Fruit fly (Drosophila melanogaster) whole organism, pupa: Measurements from ENCODE around the gene CG43175.

Experiments
- CG13204 ChIP-seq: fragments of 200-800 bp; sonication (Bioruptor generic); optimal IDR thresholded peaks from 2 replicates; lab custom pipeline; 2018; ENCODE audit warnings: missing biosample characterization, mild to moderate bottlenecking, missing genetic modification characterization, moderate library complexity
- CG14655 ChIP-seq: fragments of 200-800 bp; sonication (Bioruptor generic); optimal IDR thresholded peaks from 3 replicates; lab custom pipeline; 2017; ENCODE audit warnings: mild to moderate bottlenecking, missing biosample characterization, missing genetic modification reagents, missing genetic modification characterization
- CG15710 ChIP-seq: fragments of 200-800 bp; sonication (Bioruptor generic); optimal IDR thresholded peaks from 2 replicates; lab custom pipeline; 2018; ENCODE audit warnings: missing biosample characterization, mild to moderate bottlenecking, missing genetic modification characterization, moderate library complexity
- CG17806 ChIP-seq: fragments of 200-800 bp; sonication (Bioruptor generic); optimal IDR thresholded peaks from 2 replicates; lab custom pipeline; 2018; ENCODE audit warnings: missing biosample characterization, mild to moderate bottlenecking, missing genetic modification characterization, moderate library complexity
- CG32121 ChIP-seq: fragments of 200-800 bp; sonication (Bioruptor generic); IDR thresholded peaks from 2 replicates; pipeline ENCODE4 v1.3.6; 2022; ENCODE audit warnings: missing biosample characterization, missing genetic modification characterization
- CG34367 ChIP-seq: fragments of 200-800 bp; sonication (Bioruptor generic); optimal IDR thresholded peaks from 2 replicates; lab custom pipeline; 2018; ENCODE audit warnings: missing biosample characterization, mild to moderate bottlenecking, missing genetic modification characterization
- CG9948 ChIP-seq: fragments of 200-800 bp; sonication (Bioruptor generic); optimal IDR thresholded peaks from 2 replicates; lab custom pipeline; 2018; ENCODE audit warnings: missing biosample characterization, mild to moderate bottlenecking, missing genetic modification characterization, moderate library complexity
- EcR ChIP-seq: fragments of 200-800 bp; sonication (Bioruptor generic); optimal IDR thresholded peaks from 3 replicates; lab custom pipeline; 2019; ENCODE audit warnings: missing biosample characterization, missing genetic modification characterization, mild to moderate bottlenecking, moderate library complexity, missing genetic modification reagents
- Ets98B ChIP-seq: fragments of 200-800 bp; sonication (Bioruptor generic); IDR thresholded peaks from 2 replicates; pipeline ENCODE4 v1.3.6; 2022; ENCODE audit warnings: missing biosample characterization, missing genetic modification characterization
- Pif1A ChIP-seq: fragments of 200-800 bp; sonication (Bioruptor generic); optimal IDR thresholded peaks from 3 replicates; lab custom pipeline; 2016; ENCODE audit warnings: missing biosample characterization, missing genetic modification characterization
- fd96Ca ChIP-seq: fragments of 200-800 bp; sonication (Bioruptor generic); IDR thresholded peaks from 3 replicates; pipeline ENCODE4 v1.3.6; 2022; ENCODE audit warnings: missing biosample characterization, missing genetic modification characterization

- TF ChIP-seq CG9948 (tag; lab: Kevin White, UChicago) (no peak), Ets98B (GFP tag; lab: Robert Waterston, UW) (no peak), CG14655 (GFP tag; lab: Kevin White, UChicago) (no peak), CG13204 (GFP tag; lab: Kevin White, UChicago) (no peak), CG15710 (no peak), CG34367 (tag; lab: Kevin White, UChicago) (no peak), EcR (GFP tag; lab: Kevin White, UChicago) (no peak), Pif1A (GFP tag; lab: Kevin White, UChicago) (no peak), CG17806 (tag; lab: Kevin White, UChicago) (no peak), fd96Ca (GFP tag; lab: Robert Waterston, UW) (no peak), CG32121 (GFP tag; lab: Robert Waterston, UW) (no peak)
These were observed 21.5 kb upstream of the CG43175 start, which contains the start of gene CG14329 for dm6 chr3R:17609059-17609458.
